Worm (Caenorhabditis elegans) whole organism, early embryonic: ENCODE results near the gene rnp-4.

Source experiments
- B0310.2 ChIP-seq: sonication (generic microtip); optimal IDR thresholded peaks from 2 replicates; lab custom pipeline; 2016; ENCODE audit warnings: mild to moderate bottlenecking, missing genetic modification characterization, missing compliant biosample characterization
- F13C5.2 ChIP-seq: sonication (generic microtip); optimal IDR thresholded peaks from 2 replicates; lab custom pipeline; 2017; ENCODE audit warnings: mild to moderate bottlenecking, missing genetic modification characterization, inconsistent platforms, missing compliant biosample characterization
- aly-1 ChIP-seq: sonication (generic microtip); optimal IDR thresholded peaks from 2 replicates; lab custom pipeline; 2016; ENCODE audit warnings: missing genetic modification characterization, missing compliant biosample characterization
- ama-1 ChIP-seq: fragments of 150-350 bp; optimal IDR thresholded peaks from 2 replicates; lab custom pipeline; 2014
- ceh-13 ChIP-seq: fragments of 200-800 bp; sonication (Bioruptor generic); optimal IDR thresholded peaks from 2 replicates; lab custom pipeline; 2018; ENCODE audit warnings: mild to moderate bottlenecking, missing genetic modification characterization, missing compliant biosample characterization
- ceh-36 ChIP-seq: sonication (generic microtip); optimal IDR thresholded peaks from 2 replicates; lab custom pipeline; 2016; ENCODE audit warnings: missing genetic modification characterization, inconsistent platforms, missing compliant biosample characterization
- ets-7 ChIP-seq: sonication (generic microtip); optimal IDR thresholded peaks from 2 replicates; lab custom pipeline; 2016; ENCODE audit warnings: missing genotype, missing genetic modification characterization, missing compliant biosample characterization
- flt-1 ChIP-seq: fragments of 200-800 bp; sonication (Bioruptor generic); IDR thresholded peaks from 2 replicates; pipeline ENCODE4 v1.3.6; 2022; ENCODE audit warnings: missing genetic modification characterization, missing compliant biosample characterization
- hmbx-1 ChIP-seq: sonication (generic microtip); optimal IDR thresholded peaks from 2 replicates; lab custom pipeline; 2016; ENCODE audit warnings: mild to moderate bottlenecking, missing genetic modification characterization, missing compliant biosample characterization
- hmg-4 ChIP-seq: fragments of 200-800 bp; sonication (Bioruptor generic); optimal IDR thresholded peaks from 2 replicates; lab custom pipeline; 2018; ENCODE audit warnings: mild to moderate bottlenecking, missing genetic modification characterization, missing compliant biosample characterization
- hnd-1 ChIP-seq: sonication (generic microtip); optimal IDR thresholded peaks from 2 replicates; lab custom pipeline; 2016; ENCODE audit warnings: missing genetic modification characterization, missing compliant biosample characterization
- pes-1 ChIP-seq: fragments of 200-800 bp; sonication (Bioruptor generic); IDR thresholded peaks from 2 replicates; pipeline ENCODE4 v1.3.6; 2022; ENCODE audit warnings: missing genetic modification reagents, missing genetic modification characterization, missing compliant biosample characterization
- scrt-1 ChIP-seq: fragments of 200-800 bp; sonication (Bioruptor generic); IDR thresholded peaks from 2 replicates; pipeline ENCODE4 v1.3.6; 2022; ENCODE audit warnings: missing genetic modification characterization, missing compliant biosample characterization
- sea-1 ChIP-seq: fragments of 200-800 bp; sonication (Bioruptor generic); conservative IDR thresholded peaks from 2 replicates; pipeline ENCODE4 v1.3.6; 2022; ENCODE audit warnings: missing genetic modification characterization, missing compliant biosample characterization
- tbx-11 ChIP-seq: fragments of 200-800 bp; sonication (Bioruptor generic); IDR thresholded peaks from 2 replicates; pipeline ENCODE4 v1.3.6; 2022; ENCODE audit warnings: missing genetic modification characterization, missing compliant biosample characterization
- tbx-37 ChIP-seq: fragments of 200-800 bp; sonication (Bioruptor generic); conservative IDR thresholded peaks from 2 replicates; pipeline ENCODE4 v1.3.6; 2022; ENCODE audit warnings: missing genetic modification reagents, missing genetic modification characterization, missing compliant biosample characterization
- tra-4 ChIP-seq: sonication (generic microtip); optimal IDR thresholded peaks from 2 replicates; lab custom pipeline; 2017; ENCODE audit warnings: missing genetic modification characterization, missing compliant biosample characterization

rnp-4 gene

DNA sequence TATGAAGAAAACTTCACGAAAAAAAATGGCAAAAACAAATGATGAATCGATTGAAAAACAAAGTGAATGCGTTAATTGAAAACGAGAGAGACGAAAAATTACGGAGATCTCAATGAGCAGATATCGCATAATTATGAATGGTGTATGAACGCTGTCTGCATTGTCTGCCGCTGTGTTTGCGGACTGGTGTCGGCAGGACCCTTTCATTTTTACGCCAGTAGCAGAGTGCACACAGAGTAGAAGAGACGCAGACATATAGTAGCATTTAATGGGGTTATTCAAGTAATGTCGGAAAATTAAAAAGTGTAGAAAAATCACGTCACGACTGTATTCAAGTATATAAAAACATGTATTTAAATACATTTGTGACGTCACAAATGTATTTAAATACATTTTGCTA is 25.3 kb upstream of the rnp-4 start:
- peak; percentile 11 for TF ChIP-seq F13C5.2 (tag; lab: Kevin White, UChicago)
- TF ChIP-seq ceh-36 (tag; lab: Kevin White, UChicago) = no peak

DNA sequence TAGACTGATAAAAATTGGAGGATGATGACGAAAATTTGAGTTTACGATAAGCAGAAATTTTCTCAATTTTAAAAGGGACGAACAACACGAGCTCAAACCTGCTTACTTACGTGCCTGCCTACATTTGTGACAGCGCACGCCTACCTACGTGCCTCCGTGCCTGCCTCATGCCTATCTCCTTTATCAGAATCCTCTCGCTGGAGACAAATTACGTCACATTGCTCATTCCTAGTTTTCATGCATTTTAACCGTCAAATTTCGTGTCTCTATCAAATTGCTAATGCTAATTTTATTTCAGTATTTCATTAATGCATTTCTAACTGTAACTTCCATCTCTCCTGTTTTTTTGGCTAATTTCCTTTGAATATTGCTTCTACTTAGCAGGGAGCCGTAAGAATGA is 24.7 kb upstream of the rnp-4 start, which contains the start of gene pals-27:
Gene pals-27 (plus strand): TSS at position 301 of the 400 bp plus-strand sequence.
- TF ChIP-seq ama-1 (no peak), hmbx-1 (tag; lab: Kevin White, UChicago) (no peak), tbx-11 (GFP tag; lab: Robert Waterston, UW) (no peak), ceh-36 (tag; lab: Kevin White, UChicago) (no peak), flt-1 (GFP tag; lab: Robert Waterston, UW) (no peak), tbx-37 (GFP tag; lab: Robert Waterston, UW) (no peak), ets-7 (no peak), tra-4 (no peak), F13C5.2 (tag; lab: Kevin White, UChicago) (no peak), hnd-1 (tag; lab: Kevin White, UChicago) (no peak), sea-1 (GFP tag; lab: Robert Waterston, UW) (no peak), scrt-1 (GFP tag; lab: Robert Waterston, UW) (no peak)

ce11 chrIII:4382118-4382517 is 24.0 kb upstream of the rnp-4 start:
- no peak for TF ChIP-seq ceh-36 (tag; lab: Kevin White, UChicago)
- TF ChIP-seq sea-1 (GFP tag; lab: Robert Waterston, UW) = no peak
- no peak for TF ChIP-seq tbx-37 (GFP tag; lab: Robert Waterston, UW)
- no peak for TF ChIP-seq tbx-11 (GFP tag; lab: Robert Waterston, UW)
- TF ChIP-seq ama-1 = no peak
- no peak for TF ChIP-seq aly-1 (tag; lab: Kevin White, UChicago)
- TF ChIP-seq flt-1 (GFP tag; lab: Robert Waterston, UW) = no peak
- no peak for TF ChIP-seq hmbx-1 (tag; lab: Kevin White, UChicago)
- TF ChIP-seq pes-1 (GFP tag; lab: Robert Waterston, UW) = no peak
- TF ChIP-seq hnd-1 (tag; lab: Kevin White, UChicago) = no peak
- TF ChIP-seq hmg-4 = no peak
- TF ChIP-seq tra-4 = no peak
- no peak for TF ChIP-seq ets-7

ce11 chrIII:4384487-4384886 is 21.6 kb upstream of the rnp-4 start, which contains the start of gene pals-28:
Gene pals-28, plus strand, starts transcription at chrIII:4384787.
- TF ChIP-seq tbx-11 (GFP tag; lab: Robert Waterston, UW) (no peak), hmbx-1 (tag; lab: Kevin White, UChicago) (no peak), scrt-1 (GFP tag; lab: Robert Waterston, UW) (no peak), ama-1 (no peak), aly-1 (tag; lab: Kevin White, UChicago) (no peak), B0310.2 (tag; lab: Kevin White, UChicago) (no peak), hnd-1 (tag; lab: Kevin White, UChicago) (no peak), ceh-13 (no peak), ceh-36 (tag; lab: Kevin White, UChicago) (no peak), sea-1 (GFP tag; lab: Robert Waterston, UW) (no peak), ets-7 (no peak), flt-1 (GFP tag; lab: Robert Waterston, UW) (no peak), tbx-37 (GFP tag; lab: Robert Waterston, UW) (no peak)

DNA sequence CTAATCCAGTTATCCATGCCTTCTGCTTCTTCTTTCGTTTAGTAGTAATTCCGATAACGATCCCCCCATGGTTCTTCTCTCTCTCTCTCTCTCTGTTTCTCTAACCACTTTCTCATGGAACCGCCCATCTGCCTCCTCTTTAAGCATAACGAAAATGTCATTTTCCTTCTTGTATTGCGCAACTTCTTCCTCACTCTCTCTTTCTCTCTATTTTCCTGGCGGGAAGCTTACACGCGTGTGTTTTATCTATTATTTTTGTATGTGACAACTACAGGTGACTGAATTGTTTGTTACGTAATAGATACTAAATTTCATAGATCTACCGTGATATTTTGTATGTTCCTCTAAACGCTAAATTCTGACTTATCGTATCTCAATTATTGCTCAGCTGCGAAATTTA is 15.7 kb upstream of the rnp-4 start:
- TF ChIP-seq B0310.2 (tag; lab: Kevin White, UChicago) = no peak
- TF ChIP-seq pes-1 (GFP tag; lab: Robert Waterston, UW) = no peak
- TF ChIP-seq ceh-13 = no peak
- no peak for TF ChIP-seq ama-1
- no peak for TF ChIP-seq hmg-4
- no peak for TF ChIP-seq scrt-1 (GFP tag; lab: Robert Waterston, UW)

ce11 chrIII:4391319-4391718 is 14.8 kb upstream of the rnp-4 start:
- TF ChIP-seq tbx-11 (GFP tag; lab: Robert Waterston, UW) (no peak), hmbx-1 (tag; lab: Kevin White, UChicago) (no peak), tbx-37 (GFP tag; lab: Robert Waterston, UW) (no peak), ets-7 (no peak), tra-4 (no peak), sea-1 (GFP tag; lab: Robert Waterston, UW) (no peak)

- TF ChIP-seq hmg-4 = no peak
- TF ChIP-seq tbx-37 (GFP tag; lab: Robert Waterston, UW) = no peak
- TF ChIP-seq tra-4 = no peak
- TF ChIP-seq ceh-36 (tag; lab: Kevin White, UChicago) = no peak
- no peak for TF ChIP-seq aly-1 (tag; lab: Kevin White, UChicago)
Observed at ce11 chrIII:4391938-4392337, 14.1 kb upstream of the rnp-4 start.

DNA sequence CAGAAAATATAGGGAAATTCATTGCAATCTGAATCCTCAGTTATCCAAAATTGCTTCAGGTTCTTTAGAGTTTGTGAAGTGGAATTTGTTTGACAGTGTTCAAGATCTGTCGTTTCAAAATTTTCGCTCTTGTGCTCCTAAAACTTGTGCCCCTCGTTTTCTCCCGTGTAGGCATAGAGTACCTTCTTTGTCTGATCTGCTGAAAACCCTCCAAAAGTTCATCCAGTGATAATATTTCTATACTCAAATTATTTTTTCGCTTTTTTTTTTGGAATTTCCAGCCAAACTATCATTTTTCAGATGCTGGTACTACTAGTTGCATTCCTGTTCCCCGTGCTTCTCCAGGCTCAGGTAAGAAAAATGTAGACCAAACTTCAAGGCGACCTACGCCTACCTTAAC is 11.6 kb upstream of the rnp-4 start, which contains the start of gene R07E5.4:
Gene R07E5.4 (plus strand): TSS at position 301 of the 400 bp plus-strand sequence.
- TF ChIP-seq ets-7 (no peak), scrt-1 (GFP tag; lab: Robert Waterston, UW) (no peak), hmg-4 (no peak), aly-1 (tag; lab: Kevin White, UChicago) (no peak), tra-4 (no peak), pes-1 (GFP tag; lab: Robert Waterston, UW) (no peak), ceh-13 (no peak), flt-1 (GFP tag; lab: Robert Waterston, UW) (no peak), sea-1 (GFP tag; lab: Robert Waterston, UW) (no peak)

- TF ChIP-seq hmg-4 = no peak
- no peak for TF ChIP-seq ceh-36 (tag; lab: Kevin White, UChicago)
- TF ChIP-seq flt-1 (GFP tag; lab: Robert Waterston, UW) = no peak
- no peak for TF ChIP-seq tbx-37 (GFP tag; lab: Robert Waterston, UW)
- no peak for TF ChIP-seq hmbx-1 (tag; lab: Kevin White, UChicago)
- no peak for TF ChIP-seq ets-7
- no peak for TF ChIP-seq B0310.2 (tag; lab: Kevin White, UChicago)
Observed at ce11 chrIII:4395857-4396256, 10.2 kb upstream of the rnp-4 start.
